Worm (Caenorhabditis elegans) whole organism, L4 larva: ENCODE measurements around the gene R04E5.8.

Experiments used
- D1046.2 ChIP-seq: fragments of 200-800 bp; sonication (Bioruptor generic); IDR thresholded peaks from 2 replicates; pipeline ENCODE4 v1.3.6; 2022; ENCODE audit warnings: missing genetic modification characterization, missing compliant biosample characterization
- F10B5.3 ChIP-seq: sonication (generic microtip); optimal IDR thresholded peaks from 2 replicates; lab custom pipeline; 2016; ENCODE audit warnings: mild to moderate bottlenecking, missing genetic modification characterization, missing compliant biosample characterization
- F26F4.8 ChIP-seq: fragments of 200-800 bp; sonication (Bioruptor generic); conservative IDR thresholded peaks from 2 replicates; pipeline ENCODE4 v1.3.6; 2022; ENCODE audit warnings: missing genetic modification characterization, missing compliant biosample characterization
- F37D6.2 ChIP-seq: sonication (generic microtip); optimal IDR thresholded peaks from 2 replicates; lab custom pipeline; 2016; ENCODE audit warnings: mild to moderate bottlenecking, missing genetic modification characterization, missing compliant biosample characterization
- F44E2.7 ChIP-seq: fragments of 200-800 bp; sonication (Bioruptor generic); IDR thresholded peaks from 2 replicates; pipeline ENCODE4 v2.1.2; 2022; ENCODE audit warnings: missing genetic modification characterization, missing compliant biosample characterization
- R02D3.7 ChIP-seq: fragments of 150-350 bp; sonication (generic microtip); optimal IDR thresholded peaks from 3 replicates; lab custom pipeline; 2014; ENCODE audit warnings: missing biosample characterization, missing genetic modification characterization
- T20F7.1 ChIP-seq: fragments of 200-800 bp; sonication (Bioruptor generic); optimal IDR thresholded peaks from 2 replicates; lab custom pipeline; 2018; ENCODE audit warnings: mild to moderate bottlenecking, missing genetic modification characterization, missing compliant biosample characterization
- ZK337.2 ChIP-seq: fragments of 200-800 bp; sonication (Bioruptor generic); IDR thresholded peaks from 2 replicates; pipeline ENCODE4 v1.3.6; 2022; ENCODE audit warnings: missing genetic modification reagents, missing genetic modification characterization, missing compliant biosample characterization
- aha-1 ChIP-seq: fragments of 150-350 bp; peaks from one replicate; lab custom pipeline; 2014; ENCODE audit warnings: missing biosample characterization, missing genetic modification characterization
- ama-1 ChIP-seq: fragments of 150-350 bp; optimal IDR thresholded peaks from 2 replicates; lab custom pipeline; 2014; ENCODE audit warnings: inconsistent platforms, mixed read lengths
- arid-1 ChIP-seq: fragments of 200-800 bp; sonication (Bioruptor generic); conservative IDR thresholded peaks from 2 replicates; pipeline ENCODE4 v1.3.6; 2022; ENCODE audit warnings: missing genetic modification reagents, missing genetic modification characterization, missing compliant biosample characterization
- ceh-28 ChIP-seq: fragments of 150-350 bp; optimal IDR thresholded peaks from 2 replicates; lab custom pipeline; 2014; ENCODE audit warnings: missing biosample characterization, missing genetic modification reagents, missing genetic modification characterization
- ceh-44 ChIP-seq: fragments of 200-800 bp; sonication (Bioruptor generic); IDR thresholded peaks from 2 replicates; pipeline ENCODE4 v1.3.6; 2022; ENCODE audit warnings: missing genetic modification reagents, missing genetic modification characterization, missing compliant biosample characterization
- ceh-62 ChIP-seq: sonication (generic microtip); optimal IDR thresholded peaks from 2 replicates; lab custom pipeline; 2017; ENCODE audit warnings: missing biosample characterization, missing genetic modification characterization
- ceh-82 ChIP-seq: sonication (generic microtip); optimal IDR thresholded peaks from 2 replicates; lab custom pipeline; 2017; ENCODE audit warnings: missing biosample characterization, missing genetic modification characterization
- daf-16 ChIP-seq, 3 experiments: sonication (generic microtip); optimal IDR thresholded peaks; 2 replicates each; lab custom pipeline; 2016 to 2017; ENCODE audit warnings: missing genetic modification characterization in 3 of 3, missing genetic modification reagents in 3 of 3, mild to moderate bottlenecking in 2 of 3, missing compliant biosample characterization in 2 of 3, missing biosample characterization in 1 of 3, moderate library complexity in 1 of 3
- dve-1 ChIP-seq: sonication (generic microtip); optimal IDR thresholded peaks from 2 replicates; lab custom pipeline; 2017; ENCODE audit warnings: antibody characterized with exemption, mild to moderate bottlenecking, missing genetic modification characterization, missing compliant biosample characterization; ENCODE audit not compliant: insufficient read depth
- egl-27 ChIP-seq: sonication (generic microtip); optimal IDR thresholded peaks from 3 replicates; lab custom pipeline; 2017; ENCODE audit warnings: missing biosample characterization, missing genetic modification reagents, missing genetic modification characterization
- hif-1 ChIP-seq, 2 experiments: sonication (generic microtip); optimal IDR thresholded peaks; 2 replicates each; lab custom pipeline; 2016 to 2017; ENCODE audit warnings: missing compliant biosample characterization in 2 of 2, missing genetic modification characterization in 2 of 2, missing genetic modification reagents in 2 of 2, missing genotype in 2 of 2, mild to moderate bottlenecking in 1 of 2
- hlh-11 ChIP-seq: fragments of 200-800 bp; sonication (Bioruptor generic); optimal IDR thresholded peaks from 2 replicates; lab custom pipeline; 2018; ENCODE audit warnings: mild to moderate bottlenecking, missing genetic modification characterization, missing compliant biosample characterization
- hlh-30 ChIP-seq: sonication (generic microtip); optimal IDR thresholded peaks from 2 replicates; lab custom pipeline; 2017; ENCODE audit warnings: antibody characterized with exemption, mild to moderate bottlenecking, missing genetic modification characterization, missing compliant biosample characterization; ENCODE audit not compliant: insufficient read depth
- jun-1 ChIP-seq: fragments of 150-350 bp; optimal IDR thresholded peaks from 2 replicates; lab custom pipeline; 2014; ENCODE audit warnings: missing biosample characterization, missing genetic modification reagents, missing genetic modification characterization
- lim-7 ChIP-seq: fragments of 200-800 bp; sonication (Bioruptor generic); IDR thresholded peaks from 2 replicates; pipeline ENCODE4 v1.3.6; 2022; ENCODE audit warnings: missing genetic modification characterization, missing compliant biosample characterization
- lin-38 ChIP-seq: fragments of 200-800 bp; sonication (Bioruptor generic); IDR thresholded peaks from 2 replicates; pipeline ENCODE4 v1.3.6; 2022; ENCODE audit warnings: missing genetic modification reagents, missing genetic modification characterization, missing compliant biosample characterization
- lin-39 ChIP-seq: fragments of 150-350 bp; optimal IDR thresholded peaks from 2 replicates; lab custom pipeline; 2014; ENCODE audit warnings: missing biosample characterization, missing genetic modification reagents, missing genetic modification characterization
- lir-3 ChIP-seq: sonication (generic microtip); optimal IDR thresholded peaks from 2 replicates; lab custom pipeline; 2016; ENCODE audit warnings: mild to moderate bottlenecking, missing genetic modification characterization, missing compliant biosample characterization
- madf-9 ChIP-seq: fragments of 200-800 bp; sonication (Bioruptor generic); conservative IDR thresholded peaks from 2 replicates; pipeline ENCODE4 v1.3.6; 2022; ENCODE audit warnings: missing genetic modification reagents, missing genetic modification characterization, missing compliant biosample characterization
- mdl-1 ChIP-seq, 2 experiments: fragments of 150-350 bp in 1 of 2; sonication (generic microtip) in 1 of 2; optimal IDR thresholded peaks; 2 replicates each; lab custom pipeline; 2014 to 2017; ENCODE audit warnings: missing biosample characterization in 2 of 2, missing genetic modification characterization in 2 of 2
- mxl-3 ChIP-seq: fragments of 200-800 bp; sonication (Bioruptor generic); optimal IDR thresholded peaks from 2 replicates; lab custom pipeline; 2018; ENCODE audit warnings: mild to moderate bottlenecking, missing genetic modification characterization, missing compliant biosample characterization
- nhr-10 ChIP-seq: fragments of 150-350 bp; optimal IDR thresholded peaks from 2 replicates; lab custom pipeline; 2014; ENCODE audit warnings: missing biosample characterization, missing genetic modification characterization
- nhr-11 ChIP-seq: fragments of 150-350 bp; optimal IDR thresholded peaks from 2 replicates; lab custom pipeline; 2014; ENCODE audit warnings: missing biosample characterization, missing genetic modification characterization
- nhr-111 ChIP-seq: fragments of 200-800 bp; sonication (Bioruptor generic); optimal IDR thresholded peaks from 2 replicates; lab custom pipeline; 2018; ENCODE audit warnings: mild to moderate bottlenecking, missing genetic modification characterization, missing compliant biosample characterization
- nhr-25 ChIP-seq: sonication (generic microtip); optimal IDR thresholded peaks from 2 replicates; lab custom pipeline; 2017; ENCODE audit warnings: missing genetic modification characterization, mild to moderate bottlenecking, missing compliant biosample characterization, antibody characterized with exemption, moderate library complexity, borderline replicate concordance; ENCODE audit not compliant: insufficient read depth
- nhr-28 ChIP-seq: fragments of 150-350 bp; optimal IDR thresholded peaks from 2 replicates; lab custom pipeline; 2014; ENCODE audit warnings: missing biosample characterization, missing genetic modification characterization
- nhr-77 ChIP-seq: fragments of 150-350 bp; optimal IDR thresholded peaks from 2 replicates; lab custom pipeline; 2014; ENCODE audit warnings: missing biosample characterization, missing genetic modification characterization
- php-3 ChIP-seq: fragments of 200-800 bp; sonication (Bioruptor generic); IDR thresholded peaks from 2 replicates; pipeline ENCODE4 v1.3.6; 2022; ENCODE audit warnings: missing genetic modification reagents, missing genetic modification characterization, missing compliant biosample characterization
- pqm-1 ChIP-seq: sonication (generic microtip); optimal IDR thresholded peaks from 2 replicates; lab custom pipeline; 2017; ENCODE audit warnings: missing biosample characterization, missing genetic modification characterization
- sdz-12 ChIP-seq: fragments of 200-800 bp; sonication (Bioruptor generic); optimal IDR thresholded peaks from 2 replicates; lab custom pipeline; 2018; ENCODE audit warnings: mild to moderate bottlenecking, missing genetic modification characterization, missing compliant biosample characterization
- set-16 ChIP-seq: fragments of 200-800 bp; sonication (Bioruptor generic); IDR thresholded peaks from 2 replicates; pipeline ENCODE4 v1.3.6; 2022; ENCODE audit warnings: missing genetic modification reagents, missing genetic modification characterization, missing compliant biosample characterization
- snpc-1.2 ChIP-seq: fragments of 200-800 bp; sonication (Bioruptor generic); IDR thresholded peaks from 2 replicates; pipeline ENCODE4 v1.3.6; 2022; ENCODE audit warnings: missing genetic modification reagents, missing genetic modification characterization, missing compliant biosample characterization
- spr-1 ChIP-seq: sonication (generic microtip); optimal IDR thresholded peaks from 2 replicates; lab custom pipeline; 2016; ENCODE audit warnings: mild to moderate bottlenecking, missing genetic modification characterization, missing compliant biosample characterization
- zag-1 ChIP-seq: fragments of 150-350 bp; optimal IDR thresholded peaks from 2 replicates; lab custom pipeline; 2014; ENCODE audit warnings: missing biosample characterization, missing genetic modification characterization
- ztf-7 ChIP-seq: fragments of 150-350 bp; optimal IDR thresholded peaks from 2 replicates; lab custom pipeline; 2014; ENCODE audit warnings: missing biosample characterization, missing genetic modification characterization

Gene R04E5.8

ce11 chrX:8763607-8764006 is 42.3 kb downstream of the R04E5.8 start, which contains the start of gene zig-12:
TSS of gene zig-12 (plus strand) at chrX:8763907.
- TF ChIP-seq sdz-12 (GFP tag; lab: Kevin White, UChicago) = no peak
- no peak for TF ChIP-seq lim-7 (GFP tag; lab: Robert Waterston, UW)
- no peak for TF ChIP-seq ceh-44 (GFP tag; lab: Robert Waterston, UW)
- no peak for TF ChIP-seq daf-16 (GFP tag; optimal IDR thresholded peaks at IDR 0.05; lab: Kevin White, UChicago)
- no peak for TF ChIP-seq daf-16 (tag; optimal IDR thresholded peaks at IDR 0.05; lab: Kevin White, UChicago)
- TF ChIP-seq madf-9 (GFP tag; lab: Robert Waterston, UW) = no peak
- TF ChIP-seq nhr-28 (tag; lab: Kevin White, UChicago) = no peak
- TF ChIP-seq php-3 (GFP tag; lab: Robert Waterston, UW) = no peak
- TF ChIP-seq F37D6.2 (tag; lab: Kevin White, UChicago) = no peak
- TF ChIP-seq nhr-25 (tag; lab: Kevin White, UChicago) = no peak
- TF ChIP-seq lin-38 (GFP tag; lab: Robert Waterston, UW) = no peak
- TF ChIP-seq lin-39 = no peak

ce11 chrX:8762927-8763326 is 43.0 kb downstream of the R04E5.8 start:
- TF ChIP-seq nhr-11 (peak; percentile 4), hlh-11 (tag; lab: Kevin White, UChicago) (peak; percentile 3), arid-1 (GFP tag; lab: Robert Waterston, UW) (no peak), D1046.2 (no peak)

- TF ChIP-seq ceh-28 (tag; lab: Kevin White, UChicago) = no peak
- TF ChIP-seq daf-16 (GFP tag; optimal IDR thresholded peaks at IDR 0.05; lab: Kevin White, UChicago) = no peak
- peak; percentile 11 for TF ChIP-seq daf-16 (tag; optimal IDR thresholded peaks at IDR 0.05; lab: Kevin White, UChicago)
These were observed 44.4 kb downstream of the R04E5.8 start, which contains the start of gene M02D8.5 for ce11 chrX:8761497-8761896. TSS of gene M02D8.5 (minus strand) at chrX:8761597.

- TF ChIP-seq nhr-111 (GFP tag; lab: Kevin White, UChicago) (no peak), jun-1 (tag; lab: Kevin White, UChicago) (no peak), daf-16 (GFP tag; optimal IDR thresholded peaks at IDR 0.05; lab: Kevin White, UChicago) (peak in 1 of 2 experiments; percentile 58), daf-16 (tag; optimal IDR thresholded peaks at IDR 0.05; lab: Kevin White, UChicago) (peak; percentile 41), F10B5.3 (tag; lab: Kevin White, UChicago) (no peak), R02D3.7 (no peak), ztf-7 (tag; lab: Kevin White, UChicago) (no peak), lir-3 (tag; lab: Kevin White, UChicago) (no peak), spr-1 (tag; lab: Kevin White, UChicago) (no peak), nhr-10 (peak; percentile 42), zag-1 (no peak), nhr-77 (tag; lab: Kevin White, UChicago) (no peak), dve-1 (peak; percentile 31), hlh-11 (tag; lab: Kevin White, UChicago) (peak; percentile 12), lim-7 (GFP tag; lab: Robert Waterston, UW) (no peak), hlh-30 (tag; lab: Kevin White, UChicago) (peak; percentile 40), egl-27 (tag; lab: Kevin White, UChicago) (no peak), nhr-25 (tag; lab: Kevin White, UChicago) (no peak), ama-1 (lab: Kevin White, UChicago) (no peak), pqm-1 (no peak), mxl-3 (GFP tag; lab: Kevin White, UChicago) (no peak), aha-1 (no peak), set-16 (GFP tag; lab: Robert Waterston, UW) (no peak), ceh-82 (no peak), snpc-1.2 (no peak), F26F4.8 (no peak), hif-1 (tag; optimal IDR thresholded peaks at IDR 0.05; lab: Kevin White, UChicago) (peak in 1 of 2 experiments; percentile 10), T20F7.1 (GFP tag; lab: Kevin White, UChicago) (no peak), F44E2.7 (no peak), nhr-28 (tag; lab: Kevin White, UChicago) (peak; percentile 34), ceh-62 (tag; lab: Kevin White, UChicago) (no peak), mdl-1 (tag; optimal IDR thresholded peaks at IDR 0.05; lab: Kevin White, UChicago) (peak in 1 of 2 experiments; percentile 3), ZK337.2 (GFP tag; lab: Robert Waterston, UW) (no peak)
These were observed 44.9 kb downstream of the R04E5.8 start for ce11 chrX:8761060-8761459.
